Worm (Caenorhabditis elegans) whole organism, late embryonic: Measurements from ENCODE around the gene M05D6.2.

ENCODE experiments used
- C08G9.2 ChIP-seq: sonication (generic microtip); optimal IDR thresholded peaks from 2 replicates; lab custom pipeline; 2016; ENCODE audit warnings: mild to moderate bottlenecking, missing genetic modification characterization, moderate library complexity, missing compliant biosample characterization
- C38D4.7 ChIP-seq: fragments of 200-800 bp; sonication (Bioruptor generic); optimal IDR thresholded peaks from 2 replicates; lab custom pipeline; 2018; ENCODE audit warnings: mild to moderate bottlenecking, missing genetic modification characterization, moderate library complexity, missing compliant biosample characterization
- K09A11.1 ChIP-seq: sonication (generic microtip); optimal IDR thresholded peaks from 2 replicates; lab custom pipeline; 2017; ENCODE audit warnings: antibody characterized with exemption, mild to moderate bottlenecking, missing genetic modification characterization, missing compliant biosample characterization; ENCODE audit not compliant: insufficient read depth
- T23F11.4 ChIP-seq: fragments of 200-800 bp; sonication (Bioruptor generic); optimal IDR thresholded peaks from 2 replicates; lab custom pipeline; 2018; ENCODE audit warnings: mild to moderate bottlenecking, missing genetic modification characterization, missing compliant biosample characterization
- ahr-1 ChIP-seq: sonication (generic microtip); optimal IDR thresholded peaks from 2 replicates; lab custom pipeline; 2016; ENCODE audit warnings: missing genetic modification characterization, missing compliant biosample characterization
- ama-1 ChIP-seq: fragments of 150-350 bp; optimal IDR thresholded peaks from 2 replicates; lab custom pipeline; 2014
- ceh-14 ChIP-seq: sonication (generic microtip); optimal IDR thresholded peaks from 2 replicates; lab custom pipeline; 2016; ENCODE audit warnings: missing genotype, missing genetic modification characterization, missing compliant biosample characterization
- ceh-18 ChIP-seq: sonication (generic microtip); optimal IDR thresholded peaks from 2 replicates; lab custom pipeline; 2016; ENCODE audit warnings: missing genetic modification characterization, missing compliant biosample characterization
- ceh-19 ChIP-seq: fragments of 200-800 bp; sonication (Bioruptor generic); optimal IDR thresholded peaks from 2 replicates; lab custom pipeline; 2018; ENCODE audit warnings: mild to moderate bottlenecking, missing genetic modification characterization, missing compliant biosample characterization
- ceh-2 ChIP-seq: sonication (generic microtip); optimal IDR thresholded peaks from 2 replicates; lab custom pipeline; 2016; ENCODE audit warnings: missing genotype, missing genetic modification characterization, missing compliant biosample characterization
- ceh-22 ChIP-seq: sonication (generic microtip); optimal IDR thresholded peaks from 2 replicates; lab custom pipeline; 2017; ENCODE audit warnings: missing biosample characterization, missing genetic modification characterization
- ceh-24 ChIP-seq: sonication (generic microtip); optimal IDR thresholded peaks from 2 replicates; lab custom pipeline; 2016; ENCODE audit warnings: mild to moderate bottlenecking, missing genetic modification characterization, missing compliant biosample characterization
- ceh-30 ChIP-seq: fragments of 150-350 bp; optimal IDR thresholded peaks from 2 replicates; lab custom pipeline; 2014; ENCODE audit warnings: missing biosample characterization, missing genetic modification characterization
- ceh-31 ChIP-seq: sonication (generic microtip); optimal IDR thresholded peaks from 2 replicates; lab custom pipeline; 2016; ENCODE audit warnings: missing genetic modification characterization, missing compliant biosample characterization
- ceh-48 ChIP-seq: sonication (generic microtip); optimal IDR thresholded peaks from 2 replicates; lab custom pipeline; 2016; ENCODE audit warnings: missing genetic modification characterization, inconsistent platforms, missing compliant biosample characterization
- ceh-6 ChIP-seq: fragments of 200-800 bp; sonication (Bioruptor generic); optimal IDR thresholded peaks from 2 replicates; lab custom pipeline; 2018; ENCODE audit warnings: mild to moderate bottlenecking, missing genetic modification characterization, missing compliant biosample characterization
- elt-2 ChIP-seq: sonication (generic microtip); optimal IDR thresholded peaks from 2 replicates; lab custom pipeline; 2016; ENCODE audit warnings: missing genetic modification reagents, missing genetic modification characterization, missing compliant biosample characterization
- eyg-1 ChIP-seq: sonication (generic microtip); optimal IDR thresholded peaks from 2 replicates; lab custom pipeline; 2016; ENCODE audit warnings: missing genotype, missing genetic modification characterization, missing compliant biosample characterization
- fax-1 ChIP-seq: sonication (generic microtip); optimal IDR thresholded peaks from 2 replicates; lab custom pipeline; 2016; ENCODE audit warnings: missing genotype, missing genetic modification characterization, missing compliant biosample characterization
- fkh-10 ChIP-seq: fragments of 150-350 bp; optimal IDR thresholded peaks from 2 replicates; lab custom pipeline; 2014; ENCODE audit warnings: missing biosample characterization, missing genetic modification reagents, missing genetic modification characterization
- fkh-6 ChIP-seq: sonication (generic microtip); optimal IDR thresholded peaks from 2 replicates; lab custom pipeline; 2016; ENCODE audit warnings: missing genetic modification characterization, missing compliant biosample characterization
- gmeb-2 ChIP-seq: sonication (generic microtip); optimal IDR thresholded peaks from 2 replicates; lab custom pipeline; 2016; ENCODE audit warnings: missing genetic modification characterization, inconsistent platforms, missing compliant biosample characterization
- hlh-15 ChIP-seq: sonication (generic microtip); optimal IDR thresholded peaks from 2 replicates; lab custom pipeline; 2016; ENCODE audit warnings: missing genetic modification characterization, missing compliant biosample characterization
- hlh-30 ChIP-seq: sonication (generic microtip); optimal IDR thresholded peaks from 2 replicates; lab custom pipeline; 2017; ENCODE audit warnings: antibody characterized with exemption, missing genetic modification characterization, missing compliant biosample characterization; ENCODE audit not compliant: insufficient read depth
- hlh-6 ChIP-seq: sonication (generic microtip); optimal IDR thresholded peaks from 2 replicates; lab custom pipeline; 2016; ENCODE audit warnings: missing genotype, missing genetic modification characterization, missing compliant biosample characterization
- hlh-8 ChIP-seq: sonication (generic microtip); optimal IDR thresholded peaks from 2 replicates; lab custom pipeline; 2016; ENCODE audit warnings: missing genotype, missing genetic modification characterization, missing compliant biosample characterization
- lin-11 ChIP-seq: fragments of 200-800 bp; sonication (Bioruptor generic); optimal IDR thresholded peaks from 2 replicates; lab custom pipeline; 2018; ENCODE audit warnings: mild to moderate bottlenecking, missing genetic modification characterization, missing compliant biosample characterization
- madf-2 ChIP-seq: sonication (generic microtip); optimal IDR thresholded peaks from 2 replicates; lab custom pipeline; 2017; ENCODE audit warnings: missing genetic modification characterization, missing compliant biosample characterization
- mec-3 ChIP-seq: sonication (generic microtip); optimal IDR thresholded peaks from 2 replicates; lab custom pipeline; 2016; ENCODE audit warnings: borderline replicate concordance, missing genetic modification characterization, missing compliant biosample characterization
- nfya-1 ChIP-seq: sonication (generic microtip); optimal IDR thresholded peaks from 2 replicates; lab custom pipeline; 2017; ENCODE audit warnings: missing genetic modification characterization, mild to moderate bottlenecking, missing compliant biosample characterization, antibody characterized with exemption, moderate library complexity
- npax-4 ChIP-seq: sonication (generic microtip); optimal IDR thresholded peaks from 2 replicates; lab custom pipeline; 2016; ENCODE audit warnings: missing genetic modification characterization, missing compliant biosample characterization
- odd-2 ChIP-seq: sonication (generic microtip); optimal IDR thresholded peaks from 2 replicates; lab custom pipeline; 2017; ENCODE audit warnings: antibody characterized with exemption, mild to moderate bottlenecking, missing genetic modification characterization, missing compliant biosample characterization
- pag-3 ChIP-seq: sonication (generic microtip); optimal IDR thresholded peaks from 2 replicates; lab custom pipeline; 2016; ENCODE audit warnings: missing compliant biosample characterization, missing genetic modification characterization, borderline replicate concordance
- pha-2 ChIP-seq: sonication (generic microtip); optimal IDR thresholded peaks from 2 replicates; lab custom pipeline; 2017; ENCODE audit warnings: mild to moderate bottlenecking, missing genetic modification characterization, missing compliant biosample characterization
- pha-4 ChIP-seq: fragments of 150-350 bp; optimal IDR thresholded peaks from 2 replicates; lab custom pipeline; 2018; ENCODE audit warnings: missing biosample characterization, missing genetic modification reagents, missing genetic modification characterization
- pros-1 ChIP-seq: fragments of 150-350 bp; optimal IDR thresholded peaks from 2 replicates; lab custom pipeline; 2014; ENCODE audit warnings: missing biosample characterization, missing genetic modification reagents, missing genetic modification characterization
- sox-2 ChIP-seq: fragments of 200-800 bp; sonication (Bioruptor generic); IDR thresholded peaks from 2 replicates; pipeline ENCODE4 v1.3.6; 2022; ENCODE audit warnings: missing genetic modification reagents, missing genetic modification characterization, missing compliant biosample characterization
- unc-3 ChIP-seq, 2 experiments: fragments of 200-800 bp in 1 of 2; sonication (Bioruptor generic) in 1 of 2; sonication (generic microtip) in 1 of 2; conservative IDR thresholded peaks in 1 of 2; optimal IDR thresholded peaks in 1 of 2; 2 replicates each; pipeline versions ENCODE4 v1.3.6 to Lab custom; 2016 to 2022; ENCODE audit warnings: missing compliant biosample characterization in 2 of 2, missing genetic modification characterization in 2 of 2, missing genetic modification reagents in 1 of 2
- unc-42 ChIP-seq: sonication (generic microtip); optimal IDR thresholded peaks from 2 replicates; lab custom pipeline; 2016; ENCODE audit warnings: missing genotype, missing genetic modification characterization, missing compliant biosample characterization
- unc-55 ChIP-seq: sonication (generic microtip); optimal IDR thresholded peaks from 2 replicates; lab custom pipeline; 2017; ENCODE audit warnings: missing biosample characterization, missing genetic modification reagents, missing genetic modification characterization
- zip-5 ChIP-seq: sonication (generic microtip); optimal IDR thresholded peaks from 2 replicates; lab custom pipeline; 2016; ENCODE audit warnings: missing genetic modification characterization, missing compliant biosample characterization
- ztf-16 ChIP-seq: sonication (generic microtip); optimal IDR thresholded peaks from 2 replicates; lab custom pipeline; 2017; ENCODE audit warnings: missing genetic modification characterization, missing compliant biosample characterization

Gene M05D6.2

ce11 chrII:8499021-8499420 lies 31.1 kb downstream of the M05D6.2 start (continued):
- TF ChIP-seq ceh-18 (tag; lab: Kevin White, UChicago) (peak; percentile 88), elt-2 (no peak), eyg-1 (tag; lab: Kevin White, UChicago) (no peak), ceh-22 (tag; lab: Kevin White, UChicago) (no peak), lin-11 (tag; lab: Kevin White, UChicago) (no peak), hlh-30 (tag; lab: Kevin White, UChicago) (no peak), mec-3 (tag; lab: Kevin White, UChicago) (no peak), ceh-19 (no peak), fkh-6 (tag; lab: Kevin White, UChicago) (no peak), unc-3 (GFP tag; conservative IDR thresholded peaks at IDR 0.05; lab: Robert Waterston, UW) (no peak), unc-3 (tag; optimal IDR thresholded peaks at IDR 0.05; lab: Kevin White, UChicago) (no peak), pag-3 (no peak), ceh-48 (tag; lab: Kevin White, UChicago) (no peak), ahr-1 (no peak), hlh-8 (peak; percentile 64), zip-5 (no peak), pha-4 (no peak), unc-55 (GFP tag; lab: Kevin White, UChicago) (peak; percentile 34), hlh-6 (tag; lab: Kevin White, UChicago) (no peak), ceh-30 (tag; lab: Kevin White, UChicago) (no peak), ama-1 (lab: Kevin White, UChicago) (no peak), gmeb-2 (tag; lab: Kevin White, UChicago) (no peak), ztf-16 (tag; lab: Kevin White, UChicago) (no peak), npax-4 (tag; lab: Kevin White, UChicago) (no peak), K09A11.1 (no peak)

ce11 chrII:8504074-8504724 lies 36.3 kb downstream of the M05D6.2 start:
- no peak for TF ChIP-seq ceh-22 (tag; lab: Kevin White, UChicago)
- TF ChIP-seq odd-2 (tag; lab: Kevin White, UChicago): no peak
- no peak for TF ChIP-seq ceh-31 (tag; lab: Kevin White, UChicago)
- no peak for TF ChIP-seq pha-4
- TF ChIP-seq C08G9.2 (tag; lab: Kevin White, UChicago): no peak

ce11 chrII:8506759-8507158 lies 38.9 kb downstream of the M05D6.2 start:
- TF ChIP-seq madf-2 (tag; lab: Kevin White, UChicago) (no peak), ceh-30 (tag; lab: Kevin White, UChicago) (no peak), unc-42 (no peak)
- TF ChIP-seq, all 69 proteins: peak for 0

ce11 chrII:8508956-8509355 lies 41.0 kb downstream of the M05D6.2 start, which contains the start of gene T13H5.1:
Gene T13H5.1 (minus strand): TSS chrII:8509056.
- TF ChIP-seq T23F11.4 (GFP tag; lab: Kevin White, UChicago) (no peak), fkh-6 (tag; lab: Kevin White, UChicago) (no peak), ceh-14 (tag; lab: Kevin White, UChicago) (no peak), lin-11 (tag; lab: Kevin White, UChicago) (no peak), hlh-15 (tag; lab: Kevin White, UChicago) (no peak), unc-55 (GFP tag; lab: Kevin White, UChicago) (no peak), ceh-22 (tag; lab: Kevin White, UChicago) (no peak), ceh-24 (tag; lab: Kevin White, UChicago) (no peak), pha-2 (tag; lab: Kevin White, UChicago) (no peak), C08G9.2 (tag; lab: Kevin White, UChicago) (no peak), ztf-16 (tag; lab: Kevin White, UChicago) (no peak), pros-1 (tag; lab: Kevin White, UChicago) (no peak), nfya-1 (tag; lab: Kevin White, UChicago) (no peak), C38D4.7 (GFP tag; lab: Kevin White, UChicago) (no peak), fax-1 (tag; lab: Kevin White, UChicago) (no peak), fkh-10 (GFP tag; lab: Kevin White, UChicago) (no peak), ceh-6 (GFP tag; lab: Kevin White, UChicago) (no peak), ceh-2 (tag; lab: Kevin White, UChicago) (no peak), sox-2 (GFP tag; lab: Robert Waterston, UW) (no peak)
- TF ChIP-seq, all 69 proteins: peak for 0
